Fruit fly (Drosophila melanogaster) whole organism, prepupa: ENCODE results near the gene plh.

Experiments
- Blimp-1 ChIP-seq: fragments of 200-800 bp; sonication (Bioruptor generic); optimal IDR thresholded peaks from 3 replicates; lab custom pipeline; 2017; ENCODE audit warnings: missing biosample characterization, missing genetic modification characterization, mild to moderate bottlenecking, moderate library complexity, missing genetic modification reagents
- CG10631 ChIP-seq: fragments of 200-800 bp; sonication (Bioruptor generic); optimal IDR thresholded peaks from 2 replicates; lab custom pipeline; 2016; ENCODE audit warnings: missing biosample characterization, missing genetic modification characterization
- CG11294 ChIP-seq: fragments of 200-800 bp; sonication (Bioruptor generic); IDR thresholded peaks from 2 replicates; pipeline ENCODE4 v1.3.6; 2022; ENCODE audit warnings: missing biosample characterization, missing genetic modification characterization
- CG11762 ChIP-seq: fragments of 200-800 bp; sonication (Bioruptor generic); optimal IDR thresholded peaks from 3 replicates; lab custom pipeline; 2016; ENCODE audit warnings: missing biosample characterization, missing genetic modification characterization; ENCODE audit not compliant: insufficient read depth
- CG11902 ChIP-seq: fragments of 200-800 bp; sonication (Bioruptor generic); optimal IDR thresholded peaks from 3 replicates; lab custom pipeline; 2016; ENCODE audit warnings: missing biosample characterization, missing genetic modification characterization
- CG15336 ChIP-seq: fragments of 200-800 bp; sonication (Bioruptor generic); IDR thresholded peaks from 2 replicates; pipeline ENCODE4 v1.3.6; 2022; ENCODE audit warnings: missing biosample characterization, missing genetic modification characterization
- CG16779 ChIP-seq: fragments of 200-800 bp; sonication (Bioruptor generic); optimal IDR thresholded peaks from 3 replicates; lab custom pipeline; 2017; ENCODE audit warnings: missing biosample characterization, mild to moderate bottlenecking, missing genetic modification characterization
- CG3032 ChIP-seq: fragments of 200-800 bp; optimal IDR thresholded peaks from 2 replicates; lab custom pipeline; 2019; ENCODE audit warnings: missing biosample characterization, mild to moderate bottlenecking, missing genetic modification characterization, moderate library complexity
- CG32006 ChIP-seq: fragments of 200-800 bp; sonication (Bioruptor generic); optimal IDR thresholded peaks from 3 replicates; lab custom pipeline; 2017; ENCODE audit warnings: missing biosample characterization, mild to moderate bottlenecking, missing genetic modification characterization
- CG34406 ChIP-seq: fragments of 200-800 bp; sonication (Bioruptor generic); optimal IDR thresholded peaks from 3 replicates; lab custom pipeline; 2016; ENCODE audit warnings: missing biosample characterization, missing genetic modification characterization
- CG3919 ChIP-seq: fragments of 200-800 bp; sonication (Bioruptor generic); optimal IDR thresholded peaks from 3 replicates; lab custom pipeline; 2016; ENCODE audit warnings: missing biosample characterization, missing genetic modification characterization
- CG4318 ChIP-seq: fragments of 200-800 bp; sonication (Bioruptor generic); optimal IDR thresholded peaks from 3 replicates; lab custom pipeline; 2017; ENCODE audit warnings: missing biosample characterization, mild to moderate bottlenecking, missing genetic modification characterization
- CG6276 ChIP-seq: fragments of 200-800 bp; sonication (Bioruptor generic); optimal IDR thresholded peaks from 2 replicates; lab custom pipeline; 2017; ENCODE audit warnings: missing biosample characterization, mild to moderate bottlenecking, missing genetic modification characterization
- CG6792 ChIP-seq: fragments of 200-800 bp; sonication (Bioruptor generic); optimal IDR thresholded peaks from 3 replicates; lab custom pipeline; 2016; ENCODE audit warnings: missing biosample characterization, missing genetic modification characterization
- CG6808 ChIP-seq: fragments of 200-800 bp; sonication (Bioruptor generic); optimal IDR thresholded peaks from 3 replicates; lab custom pipeline; 2017; ENCODE audit warnings: missing biosample characterization, missing genetic modification characterization, mild to moderate bottlenecking, moderate library complexity, missing genetic modification reagents
- CG6854 ChIP-seq: fragments of 200-800 bp; sonication (Bioruptor generic); optimal IDR thresholded peaks from 2 replicates; lab custom pipeline; 2017; ENCODE audit warnings: missing biosample characterization, mild to moderate bottlenecking, missing genetic modification characterization
- CG8119 ChIP-seq: fragments of 200-800 bp; sonication (Bioruptor generic); IDR thresholded peaks from 3 replicates; pipeline ENCODE4 v1.3.6; 2022; ENCODE audit warnings: missing biosample characterization, missing genetic modification characterization
- CG8319 ChIP-seq: fragments of 200-800 bp; sonication (Bioruptor generic); optimal IDR thresholded peaks from 3 replicates; lab custom pipeline; 2016; ENCODE audit warnings: missing biosample characterization, missing genetic modification characterization
- Eip78C ChIP-seq: fragments of 200-800 bp; sonication (Bioruptor generic); peaks from one replicate; lab custom pipeline; 2016; ENCODE audit warnings: missing biosample characterization, missing genetic modification characterization
- Ets21C ChIP-seq: fragments of 200-800 bp; sonication (Bioruptor generic); optimal IDR thresholded peaks from 3 replicates; lab custom pipeline; 2016; ENCODE audit warnings: missing biosample characterization, missing genetic modification characterization
- Gug ChIP-seq: fragments of 200-800 bp; sonication (Bioruptor generic); IDR thresholded peaks from 2 replicates; pipeline ENCODE4 v1.3.6; 2022; ENCODE audit warnings: missing biosample characterization, missing genetic modification characterization
- Hr38 ChIP-seq: sonication (Bioruptor generic); optimal IDR thresholded peaks from 2 replicates; lab custom pipeline; 2016; ENCODE audit warnings: missing biosample characterization, missing genetic modification characterization
- Hr39 ChIP-seq: fragments of 200-800 bp; sonication (Bioruptor generic); optimal IDR thresholded peaks from 2 replicates; lab custom pipeline; 2016; ENCODE audit warnings: missing biosample characterization, missing genetic modification characterization
- Met ChIP-seq: fragments of 200-800 bp; sonication (Bioruptor generic); optimal IDR thresholded peaks from 3 replicates; lab custom pipeline; 2016; ENCODE audit warnings: missing biosample characterization, missing genetic modification characterization
- Smox ChIP-seq: fragments of 200-800 bp; sonication (Bioruptor generic); optimal IDR thresholded peaks from 3 replicates; lab custom pipeline; 2016; ENCODE audit warnings: missing biosample characterization, missing genetic modification characterization
- Sox102F ChIP-seq: fragments of 200-800 bp; sonication (Bioruptor generic); optimal IDR thresholded peaks from 2 replicates; lab custom pipeline; 2016; ENCODE audit warnings: missing biosample characterization, mild to moderate bottlenecking, missing genetic modification characterization
- Sox14 ChIP-seq: fragments of 200-800 bp; sonication (Bioruptor generic); optimal IDR thresholded peaks from 3 replicates; lab custom pipeline; 2016; ENCODE audit warnings: missing biosample characterization, missing genetic modification characterization
- achi ChIP-seq: fragments of 200-800 bp; sonication (Bioruptor generic); optimal IDR thresholded peaks from 3 replicates; lab custom pipeline; 2016; ENCODE audit warnings: missing biosample characterization, missing genetic modification characterization
- cyc ChIP-seq: fragments of 200-800 bp; sonication (Bioruptor generic); optimal IDR thresholded peaks from 3 replicates; lab custom pipeline; 2016; ENCODE audit warnings: missing biosample characterization, missing genetic modification characterization
- dac ChIP-seq: fragments of 200-800 bp; sonication (Bioruptor generic); optimal IDR thresholded peaks from 2 replicates; lab custom pipeline; 2017; ENCODE audit warnings: missing biosample characterization, mild to moderate bottlenecking, missing genetic modification characterization
- eg ChIP-seq: fragments of 200-800 bp; sonication (Bioruptor generic); IDR thresholded peaks from 3 replicates; pipeline ENCODE4 v1.3.6; 2022; ENCODE audit warnings: missing biosample characterization, missing genetic modification characterization
- fd85E ChIP-seq: fragments of 200-800 bp; sonication (Bioruptor generic); optimal IDR thresholded peaks from 3 replicates; lab custom pipeline; 2016; ENCODE audit warnings: missing biosample characterization, missing genetic modification characterization
- fkh ChIP-seq: fragments of 200-800 bp; sonication (Bioruptor generic); optimal IDR thresholded peaks from 3 replicates; lab custom pipeline; 2017; ENCODE audit warnings: missing biosample characterization, mild to moderate bottlenecking, missing genetic modification characterization, moderate library complexity
- lz ChIP-seq: fragments of 200-800 bp; sonication (Bioruptor generic); optimal IDR thresholded peaks from 3 replicates; lab custom pipeline; 2016; ENCODE audit warnings: missing biosample characterization, missing genetic modification characterization
- net ChIP-seq: fragments of 200-800 bp; sonication (Bioruptor generic); optimal IDR thresholded peaks from 3 replicates; lab custom pipeline; 2016; ENCODE audit warnings: missing biosample characterization, missing genetic modification characterization
- pdm3 ChIP-seq: fragments of 200-800 bp; sonication (Bioruptor generic); optimal IDR thresholded peaks from 3 replicates; lab custom pipeline; 2016; ENCODE audit warnings: missing biosample characterization, missing genetic modification characterization
- salr ChIP-seq, 2 experiments: fragments of 200-800 bp; sonication (Bioruptor generic); optimal IDR thresholded peaks; 3 replicates each; lab custom pipeline; 2016 to 2018; ENCODE audit warnings: missing biosample characterization in 2 of 2, missing genetic modification characterization in 2 of 2, mild to moderate bottlenecking in 1 of 2
- svp ChIP-seq: fragments of 200-800 bp; sonication (Bioruptor generic); peaks from one replicate; lab custom pipeline; 2016; ENCODE audit warnings: missing biosample characterization, missing genetic modification characterization
- vri ChIP-seq: fragments of 200-800 bp; sonication (Bioruptor generic); optimal IDR thresholded peaks from 3 replicates; lab custom pipeline; 2016; ENCODE audit warnings: missing biosample characterization, mild to moderate bottlenecking, missing genetic modification characterization

Gene plh

DNA sequence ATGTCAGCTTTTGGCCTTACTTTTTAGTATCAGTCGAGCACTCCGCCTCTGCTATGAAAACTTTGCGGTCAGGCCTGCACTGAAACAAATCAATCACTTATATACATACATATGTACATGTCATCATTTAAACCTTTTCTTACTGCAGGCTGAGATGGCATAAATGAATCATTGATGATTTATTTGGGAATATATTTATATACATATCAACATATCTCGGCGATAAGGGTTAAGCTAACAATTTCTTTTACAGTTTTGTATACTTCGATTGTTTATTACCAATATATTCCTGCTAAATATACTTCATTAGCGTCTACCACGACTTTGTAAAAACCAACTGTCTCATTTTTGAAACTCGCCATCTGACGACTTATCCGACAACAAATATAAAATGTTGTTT lies 26.7 kb upstream of the plh start (continued):
- no peak for TF ChIP-seq Gug (GFP tag; lab: Robert Waterston, UW)
- no peak for TF ChIP-seq CG6854 (GFP tag; lab: Kevin White, UChicago)
- peak; percentile 33 for TF ChIP-seq CG32006 (GFP tag; lab: Kevin White, UChicago)
- peak; percentile 24 for TF ChIP-seq CG4318
- no peak for TF ChIP-seq CG8319 (GFP tag; lab: Kevin White, UChicago)
- TF ChIP-seq CG11902: no peak
- no peak for TF ChIP-seq pdm3 (GFP tag; lab: Kevin White, UChicago)
- no peak for TF ChIP-seq CG11294 (GFP tag; lab: Robert Waterston, UW)
- peak; percentile 86 for TF ChIP-seq Eip78C (GFP tag; lab: Kevin White, UChicago)
- TF ChIP-seq CG6276 (GFP tag; lab: Kevin White, UChicago): no peak
- no peak for TF ChIP-seq dac
- TF ChIP-seq CG10631 (GFP tag; lab: Kevin White, UChicago): no peak
- no peak for TF ChIP-seq Sox14 (GFP tag; lab: Kevin White, UChicago)
- TF ChIP-seq CG16779 (tag; lab: Kevin White, UChicago): no peak
- no peak for TF ChIP-seq net (GFP tag; lab: Kevin White, UChicago)
- TF ChIP-seq vri (GFP tag; lab: Kevin White, UChicago): no peak
- TF ChIP-seq fkh (GFP tag; lab: Kevin White, UChicago): no peak
- no peak for TF ChIP-seq eg (GFP tag; lab: Robert Waterston, UW)
- TF ChIP-seq Blimp-1 (GFP tag; lab: Kevin White, UChicago): no peak
- no peak for TF ChIP-seq cyc (GFP tag; lab: Kevin White, UChicago)
- no peak for TF ChIP-seq Ets21C (GFP tag; lab: Kevin White, UChicago)
- no peak for TF ChIP-seq CG11762 (GFP tag; lab: Kevin White, UChicago)
- no peak for TF ChIP-seq Sox102F (GFP tag; lab: Kevin White, UChicago)
- TF ChIP-seq Hr38 (GFP tag; lab: Kevin White, UChicago): no peak
- no peak for TF ChIP-seq CG8119 (GFP tag; lab: Robert Waterston, UW)
- no peak for TF ChIP-seq achi (GFP tag; lab: Kevin White, UChicago)
- no peak for TF ChIP-seq CG6808 (GFP tag; lab: Kevin White, UChicago)
- no peak for TF ChIP-seq lz
- TF ChIP-seq CG3032 (tag; lab: Kevin White, UChicago): no peak
- peak; percentile 2 for TF ChIP-seq CG6792 (GFP tag; lab: Kevin White, UChicago)
- peak; percentile 2 for TF ChIP-seq Hr39 (GFP tag; lab: Kevin White, UChicago)
- TF ChIP-seq salr (GFP tag; optimal IDR thresholded peaks at IDR 0.05; lab: Kevin White, UChicago): no peak
- no peak for TF ChIP-seq CG15336 (GFP tag; lab: Robert Waterston, UW)

DNA sequence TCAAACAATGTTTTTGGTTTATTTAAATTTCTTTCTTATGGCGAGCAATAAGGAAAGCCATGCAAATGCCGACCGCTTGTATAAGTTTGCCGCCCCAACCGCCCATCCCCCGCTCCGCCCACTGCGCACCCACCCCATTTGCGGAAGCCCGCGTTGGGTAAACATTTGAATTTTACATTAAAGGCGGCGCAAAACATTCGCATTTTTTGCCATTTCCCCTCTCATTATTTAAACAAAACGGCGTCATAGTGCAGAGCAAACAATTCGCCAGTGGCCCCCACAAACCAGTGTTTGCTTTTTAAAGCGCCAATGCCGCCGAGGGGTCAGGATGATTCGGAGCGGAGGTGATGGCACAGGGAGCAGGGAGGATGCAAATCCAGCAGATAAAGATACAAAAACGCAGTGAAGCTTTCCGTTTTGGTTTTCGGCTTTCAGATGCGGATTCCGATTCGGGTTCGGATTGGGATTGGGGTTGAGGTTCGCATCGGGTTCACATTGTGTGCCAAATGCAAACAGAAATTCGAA lies 24.6 kb upstream of the plh start:
- TF ChIP-seq net (GFP tag; lab: Kevin White, UChicago): no peak
- TF ChIP-seq Eip78C (GFP tag; lab: Kevin White, UChicago): no peak
- TF ChIP-seq fkh (GFP tag; lab: Kevin White, UChicago): peak; percentile 62
- no peak for TF ChIP-seq Met (GFP tag; lab: Kevin White, UChicago)
- TF ChIP-seq salr (GFP tag; optimal IDR thresholded peaks at IDR 0.05; lab: Kevin White, UChicago): no peak
- peak; percentile 24 for TF ChIP-seq CG6854 (GFP tag; lab: Kevin White, UChicago)
- TF ChIP-seq Smox: no peak
- TF ChIP-seq CG3919: peak; percentile 33
- peak; percentile 13 for TF ChIP-seq CG34406 (GFP tag; lab: Kevin White, UChicago)
- no peak for TF ChIP-seq CG4318
- TF ChIP-seq svp (GFP tag; lab: Kevin White, UChicago): peak; percentile 73
- TF ChIP-seq fd85E: no peak
